Worm (Caenorhabditis elegans) whole organism, L3 larva: ENCODE data around the gene R11G1.2.

Source experiments
- R02D3.7 ChIP-seq: fragments of 150-350 bp; optimal IDR thresholded peaks from 2 replicates; lab custom pipeline; 2014; ENCODE audit warnings: missing biosample characterization, missing genetic modification characterization
- ZK546.5 ChIP-seq: sonication (generic microtip); optimal IDR thresholded peaks from 2 replicates; lab custom pipeline; 2017; ENCODE audit warnings: missing biosample characterization, missing genetic modification characterization
- aly-2 ChIP-seq: fragments of 150-350 bp; optimal IDR thresholded peaks from 2 replicates; lab custom pipeline; 2014; ENCODE audit warnings: missing biosample characterization, missing genetic modification characterization
- ama-1 ChIP-seq: fragments of 150-350 bp; optimal IDR thresholded peaks from 2 replicates; lab custom pipeline; 2018
- ceh-16 ChIP-seq: sonication (generic microtip); optimal IDR thresholded peaks from 2 replicates; lab custom pipeline; 2017; ENCODE audit warnings: missing biosample characterization, missing genetic modification characterization
- ceh-28 ChIP-seq: fragments of 150-350 bp; optimal IDR thresholded peaks from 2 replicates; lab custom pipeline; 2014; ENCODE audit warnings: missing biosample characterization, missing genetic modification reagents, missing genetic modification characterization
- ceh-82 ChIP-seq: fragments of 150-350 bp; optimal IDR thresholded peaks from 2 replicates; lab custom pipeline; 2014; ENCODE audit warnings: missing biosample characterization, missing genetic modification characterization
- ceh-9 ChIP-seq: sonication (generic microtip); optimal IDR thresholded peaks from 2 replicates; lab custom pipeline; 2018; ENCODE audit warnings: missing biosample characterization, missing genetic modification characterization
- daf-12 ChIP-seq: fragments of 150-350 bp; optimal IDR thresholded peaks from 2 replicates; lab custom pipeline; 2014; ENCODE audit warnings: missing biosample characterization, missing genetic modification reagents, missing genetic modification characterization
- egl-27 ChIP-seq: sonication (generic microtip); optimal IDR thresholded peaks from 4 replicates; lab custom pipeline; 2017; ENCODE audit warnings: missing biosample characterization, missing genetic modification reagents, missing genetic modification characterization
- egl-5 ChIP-seq: fragments of 150-350 bp; optimal IDR thresholded peaks from 2 replicates; lab custom pipeline; 2017; ENCODE audit warnings: missing biosample characterization, missing genetic modification reagents, missing genetic modification characterization, inconsistent platforms
- elt-1 ChIP-seq: fragments of 150-350 bp; optimal IDR thresholded peaks from 2 replicates; lab custom pipeline; 2014; ENCODE audit warnings: missing biosample characterization, missing genetic modification characterization
- elt-2 ChIP-seq: sonication (generic microtip); optimal IDR thresholded peaks from 2 replicates; lab custom pipeline; 2016; ENCODE audit warnings: missing genetic modification reagents, mild to moderate bottlenecking, missing genetic modification characterization, missing compliant biosample characterization
- eor-1 ChIP-seq, 2 experiments: fragments of 150-350 bp; optimal IDR thresholded peaks; 2 replicates each; lab custom pipeline; 2014 to 2018; ENCODE audit warnings: missing biosample characterization in 2 of 2, missing genetic modification characterization in 2 of 2
- fkh-10 ChIP-seq: sonication (generic microtip); optimal IDR thresholded peaks from 2 replicates; lab custom pipeline; 2017; ENCODE audit warnings: missing biosample characterization, missing genetic modification reagents, missing genetic modification characterization
- fkh-2 ChIP-seq: fragments of 150-350 bp; optimal IDR thresholded peaks from 2 replicates; lab custom pipeline; 2014; ENCODE audit warnings: missing biosample characterization, missing genetic modification reagents, missing genetic modification characterization
- fos-1 ChIP-seq: fragments of 150-350 bp; optimal IDR thresholded peaks from 2 replicates; lab custom pipeline; 2014; ENCODE audit warnings: missing biosample characterization, missing genetic modification characterization
- lin-15B ChIP-seq: fragments of 150-350 bp; optimal IDR thresholded peaks from 2 replicates; lab custom pipeline; 2014; ENCODE audit warnings: missing biosample characterization, missing genetic modification characterization
- lin-39 ChIP-seq: fragments of 150-350 bp; optimal IDR thresholded peaks from 2 replicates; lab custom pipeline; 2018; ENCODE audit warnings: missing biosample characterization, missing genetic modification reagents, missing genetic modification characterization
- nhr-12 ChIP-seq: fragments of 150-350 bp; optimal IDR thresholded peaks from 2 replicates; lab custom pipeline; 2014; ENCODE audit warnings: missing biosample characterization, missing genetic modification characterization
- nhr-23 ChIP-seq: fragments of 150-350 bp; optimal IDR thresholded peaks from 2 replicates; lab custom pipeline; 2014; ENCODE audit warnings: missing biosample characterization, missing genetic modification reagents, missing genetic modification characterization
- nhr-43 ChIP-seq: sonication (generic microtip); optimal IDR thresholded peaks from 2 replicates; lab custom pipeline; 2016; ENCODE audit warnings: mild to moderate bottlenecking, missing genetic modification characterization, missing compliant biosample characterization; ENCODE audit not compliant: poor library complexity, severe bottlenecking
- nhr-67 ChIP-seq: fragments of 150-350 bp; optimal IDR thresholded peaks from 2 replicates; lab custom pipeline; 2014; ENCODE audit warnings: missing biosample characterization, missing genetic modification characterization
- nhr-76 ChIP-seq: fragments of 150-350 bp; sonication (generic microtip); optimal IDR thresholded peaks from 5 replicates; lab custom pipeline; 2014; ENCODE audit warnings: missing biosample characterization, missing genetic modification characterization
- nhr-77 ChIP-seq: fragments of 150-350 bp; optimal IDR thresholded peaks from 2 replicates; lab custom pipeline; 2014; ENCODE audit warnings: missing biosample characterization, missing genetic modification characterization
- pha-4 ChIP-seq: fragments of 150-350 bp; optimal IDR thresholded peaks from 2 replicates; lab custom pipeline; 2014; ENCODE audit warnings: missing biosample characterization, missing genetic modification reagents, missing genetic modification characterization
- sea-2 ChIP-seq: fragments of 150-350 bp; sonication (generic microtip); optimal IDR thresholded peaks from 4 replicates; lab custom pipeline; 2014; ENCODE audit warnings: missing biosample characterization, missing genetic modification reagents, missing genetic modification characterization
- snpc-4 ChIP-seq: fragments of 150-350 bp; optimal IDR thresholded peaks from 2 replicates; lab custom pipeline; 2014; ENCODE audit warnings: missing biosample characterization, missing genetic modification characterization
- tbx-2 ChIP-seq: sonication (generic microtip); optimal IDR thresholded peaks from 2 replicates; lab custom pipeline; 2016; ENCODE audit warnings: mild to moderate bottlenecking, missing genetic modification characterization, missing compliant biosample characterization
- unc-39 ChIP-seq: sonication (generic microtip); optimal IDR thresholded peaks from 4 replicates; lab custom pipeline; 2017; ENCODE audit warnings: missing biosample characterization, missing genetic modification characterization
- unc-62 ChIP-seq: fragments of 150-350 bp; sonication (generic microtip); optimal IDR thresholded peaks from 4 replicates; lab custom pipeline; 2014; ENCODE audit warnings: missing biosample characterization, missing genetic modification reagents, missing genetic modification characterization
- zag-1 ChIP-seq: fragments of 150-350 bp; optimal IDR thresholded peaks from 2 replicates; lab custom pipeline; 2014; ENCODE audit warnings: missing biosample characterization, missing genetic modification characterization
- ztf-11 ChIP-seq: fragments of 150-350 bp; optimal IDR thresholded peaks from 2 replicates; lab custom pipeline; 2014; ENCODE audit warnings: missing biosample characterization, missing genetic modification characterization

Gene R11G1.2

DNA sequence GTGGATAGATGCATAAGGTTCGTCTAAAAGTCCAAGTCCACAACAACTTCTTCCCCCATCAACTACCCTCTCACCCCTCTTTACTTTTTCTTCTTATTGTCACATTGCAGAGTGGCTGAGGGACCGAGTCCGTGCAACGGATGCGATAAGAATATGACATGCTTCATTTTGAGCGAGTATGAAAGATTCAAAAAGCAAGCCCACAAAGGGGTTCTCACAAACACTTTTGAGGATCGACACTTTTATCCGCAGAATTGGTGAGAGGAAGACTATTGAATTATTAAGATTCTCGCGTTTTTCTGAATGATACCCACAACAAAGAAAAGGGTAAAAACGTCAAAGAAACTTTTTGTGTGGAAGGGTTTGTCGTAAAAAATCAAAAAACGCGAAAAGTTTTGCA lies 24.8 kb upstream of the R11G1.2 start:
- TF ChIP-seq ceh-82: no peak
- TF ChIP-seq unc-39 (tag; lab: Kevin White, UChicago): no peak
- TF ChIP-seq elt-2 (tag; lab: Kevin White, UChicago): no peak
- TF ChIP-seq aly-2 (tag; lab: Kevin White, UChicago): no peak
- no peak for TF ChIP-seq R02D3.7
- no peak for TF ChIP-seq ceh-9 (tag; lab: Kevin White, UChicago)
- TF ChIP-seq ceh-28 (tag; lab: Kevin White, UChicago): no peak
- TF ChIP-seq ztf-11 (tag; lab: Kevin White, UChicago): no peak
- no peak for TF ChIP-seq fkh-10 (GFP tag; lab: Kevin White, UChicago)
- TF ChIP-seq zag-1 (tag; lab: Kevin White, UChicago): no peak
- no peak for TF ChIP-seq lin-15B
- no peak for TF ChIP-seq tbx-2
- TF ChIP-seq nhr-23 (tag; lab: Kevin White, UChicago): no peak

ce11 chrX:3628016-3628415 lies 22.4 kb upstream of the R11G1.2 start, which contains the start of gene vep-2:
Gene vep-2 (plus strand): TSS chrX:3628316.
- TF ChIP-seq tbx-2: no peak
- TF ChIP-seq egl-5 (tag; lab: Kevin White, UChicago): no peak
- no peak for TF ChIP-seq ceh-16 (tag; lab: Kevin White, UChicago)
- TF ChIP-seq daf-12 (tag; lab: Kevin White, UChicago): no peak
- no peak for TF ChIP-seq elt-1 (tag; lab: Kevin White, UChicago)
- no peak for TF ChIP-seq nhr-67 (tag; lab: Kevin White, UChicago)
- no peak for TF ChIP-seq aly-2 (tag; lab: Kevin White, UChicago)

DNA sequence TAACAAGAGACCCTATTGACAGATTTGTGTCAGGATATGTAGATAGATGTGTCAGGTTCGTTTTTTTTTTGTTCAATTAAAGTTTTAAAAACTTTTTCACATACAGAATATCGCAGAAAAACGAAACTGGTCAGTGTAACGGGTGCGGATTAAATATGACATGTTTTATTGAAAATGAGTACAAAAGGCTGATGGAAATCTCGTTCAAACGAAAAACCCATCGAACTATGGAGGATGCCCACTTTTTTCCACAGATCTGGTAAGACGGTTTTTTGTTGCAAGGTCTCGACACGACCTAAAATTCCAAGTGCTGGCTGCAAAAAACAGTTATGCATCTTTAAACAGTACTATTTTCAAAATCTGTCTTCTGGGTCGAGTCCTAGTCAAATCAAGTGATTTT lies 20.3 kb upstream of the R11G1.2 start:
- no peak for TF ChIP-seq fos-1 (tag; lab: Kevin White, UChicago)
- TF ChIP-seq, all 47 proteins: peak for 0

DNA sequence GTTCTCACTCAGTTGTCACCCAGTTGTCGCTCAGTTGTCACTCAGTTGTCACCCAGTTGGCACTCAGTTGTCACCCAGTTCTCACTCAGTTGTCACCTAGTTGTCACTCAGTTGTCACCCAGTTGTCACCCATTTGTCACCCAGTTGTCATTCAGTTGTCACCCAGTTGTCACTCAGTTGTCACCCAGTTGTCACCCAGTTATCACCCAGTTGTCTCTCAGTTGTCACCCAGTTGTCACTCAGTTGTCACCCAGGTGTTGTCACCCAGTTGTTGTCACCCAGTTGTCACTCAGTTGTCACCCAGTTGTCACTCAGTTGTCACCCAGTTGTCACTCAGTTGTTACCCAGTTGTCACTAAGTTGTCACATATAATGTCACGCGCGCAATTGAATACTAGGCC lies 18.9 kb upstream of the R11G1.2 start:
- TF ChIP-seq nhr-77 (tag; lab: Kevin White, UChicago): no peak
- no peak for TF ChIP-seq sea-2 (GFP tag; lab: Kevin White, UChicago)
- no peak for TF ChIP-seq ZK546.5 (tag; lab: Kevin White, UChicago)

ce11 chrX:3633654-3634053 lies 16.8 kb upstream of the R11G1.2 start, which contains the start of gene gst-11:
Gene gst-11 (minus strand): TSS chrX:3633754.
- no peak for TF ChIP-seq nhr-12 (tag; lab: Kevin White, UChicago)
- TF ChIP-seq fos-1 (tag; lab: Kevin White, UChicago): no peak
- TF ChIP-seq snpc-4: no peak
- no peak for TF ChIP-seq elt-2 (tag; lab: Kevin White, UChicago)
- TF ChIP-seq eor-1 (tag; optimal IDR thresholded peaks at IDR 0.05; lab: Kevin White, UChicago): no peak
- TF ChIP-seq egl-27 (tag; lab: Kevin White, UChicago): no peak
- TF ChIP-seq nhr-43: no peak
- TF ChIP-seq, all 47 proteins: peak for 0

DNA sequence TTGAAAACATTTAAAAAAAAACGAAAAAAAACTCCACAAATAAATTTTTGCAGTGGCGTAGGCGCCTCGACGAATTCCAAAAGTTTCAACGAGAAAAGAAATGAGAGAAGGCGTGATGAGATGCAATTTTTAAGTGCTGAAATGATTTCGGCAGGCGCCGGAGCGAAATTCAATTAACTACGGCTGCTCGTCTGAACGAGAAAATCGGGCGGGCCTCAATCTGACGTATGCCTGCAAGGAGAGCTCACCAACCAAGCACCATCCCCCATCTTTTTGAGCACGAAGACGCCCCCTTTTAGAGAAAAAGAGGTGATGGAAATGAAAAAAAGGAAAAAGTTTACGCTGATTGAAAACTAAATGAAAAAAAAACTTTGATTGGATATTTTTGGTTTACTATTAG lies 15.6 kb upstream of the R11G1.2 start:
- TF ChIP-seq nhr-12 (tag; lab: Kevin White, UChicago) (no peak), ceh-16 (tag; lab: Kevin White, UChicago) (no peak), fkh-10 (GFP tag; lab: Kevin White, UChicago) (peak; percentile 5), sea-2 (GFP tag; lab: Kevin White, UChicago) (no peak)

DNA sequence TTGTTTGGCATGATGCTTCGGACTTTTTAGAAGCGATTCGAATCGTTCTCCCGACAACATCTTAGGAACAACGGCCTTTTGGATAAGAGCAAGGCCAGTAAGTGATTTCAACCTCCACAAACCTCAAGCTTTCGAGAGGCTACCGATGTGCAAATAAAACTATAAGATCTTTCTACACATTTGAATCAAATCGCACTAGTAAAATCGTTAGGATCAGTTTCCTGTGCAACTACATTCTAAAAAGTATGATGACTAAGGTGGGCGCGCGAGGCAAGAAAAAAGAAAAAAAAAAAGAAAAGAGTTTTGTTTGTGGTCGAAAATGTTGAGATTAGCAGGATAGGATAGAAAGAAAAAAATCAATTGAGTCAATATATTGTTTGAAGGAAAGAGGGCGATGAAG lies 5.6 kb upstream of the R11G1.2 start, which contains the start of gene tmem-24:
TSS of gene tmem-24 (minus strand) at position 101 of the 400 bp plus-strand sequence.
- TF ChIP-seq nhr-76 (tag; lab: Kevin White, UChicago) (no peak), daf-12 (tag; lab: Kevin White, UChicago) (no peak), fkh-2 (tag; lab: Kevin White, UChicago) (no peak), egl-27 (tag; lab: Kevin White, UChicago) (no peak), nhr-67 (tag; lab: Kevin White, UChicago) (no peak), lin-15B (no peak), sea-2 (GFP tag; lab: Kevin White, UChicago) (no peak), ceh-28 (tag; lab: Kevin White, UChicago) (no peak), ama-1 (lab: Kevin White, UChicago) (no peak), unc-39 (tag; lab: Kevin White, UChicago) (no peak), ceh-16 (tag; lab: Kevin White, UChicago) (no peak), pha-4 (no peak), unc-62 (GFP tag; lab: Kevin White, UChicago) (no peak), lin-39 (tag; lab: Kevin White, UChicago) (no peak), eor-1 (tag; optimal IDR thresholded peaks at IDR 0.05; lab: Kevin White, UChicago) (no peak)
